Worm (Caenorhabditis elegans) whole organism, L4 larva: ENCODE data around the gene F47B8.14.

Experiments
- F10B5.3 ChIP-seq: sonication (generic microtip); optimal IDR thresholded peaks from 2 replicates; lab custom pipeline; 2016; ENCODE audit warnings: mild to moderate bottlenecking, missing genetic modification characterization, missing compliant biosample characterization
- F44E2.7 ChIP-seq: fragments of 200-800 bp; sonication (Bioruptor generic); IDR thresholded peaks from 2 replicates; pipeline ENCODE4 v2.1.2; 2022; ENCODE audit warnings: missing genetic modification characterization, missing compliant biosample characterization
- F49E8.2 ChIP-seq: sonication (generic microtip); optimal IDR thresholded peaks from 2 replicates; lab custom pipeline; 2016; ENCODE audit warnings: missing compliant biosample characterization, mild to moderate bottlenecking, missing genetic modification characterization, borderline replicate concordance
- Y48G9A.11 ChIP-seq: fragments of 200-800 bp; sonication (Bioruptor generic); IDR thresholded peaks from 2 replicates; pipeline ENCODE4 v1.3.6; 2022; ENCODE audit warnings: missing genetic modification reagents, missing genetic modification characterization, missing compliant biosample characterization
- Y75B8A.6 ChIP-seq: fragments of 200-800 bp; sonication (Bioruptor generic); IDR thresholded peaks from 2 replicates; pipeline ENCODE4 v1.3.6; 2022; ENCODE audit warnings: missing genetic modification reagents, missing genetic modification characterization, missing compliant biosample characterization
- aha-1 ChIP-seq: fragments of 150-350 bp; peaks from one replicate; lab custom pipeline; 2014; ENCODE audit warnings: missing biosample characterization, missing genetic modification characterization
- ama-1 ChIP-seq: fragments of 150-350 bp; optimal IDR thresholded peaks from 2 replicates; lab custom pipeline; 2014; ENCODE audit warnings: inconsistent platforms, mixed read lengths
- ceh-20 ChIP-seq: fragments of 200-800 bp; sonication (Bioruptor generic); IDR thresholded peaks from 2 replicates; pipeline ENCODE4 v1.3.6; 2022; ENCODE audit warnings: missing genetic modification reagents, missing genetic modification characterization, missing compliant biosample characterization
- ceh-44 ChIP-seq: fragments of 200-800 bp; sonication (Bioruptor generic); IDR thresholded peaks from 2 replicates; pipeline ENCODE4 v1.3.6; 2022; ENCODE audit warnings: missing genetic modification reagents, missing genetic modification characterization, missing compliant biosample characterization
- ceh-62 ChIP-seq: sonication (generic microtip); optimal IDR thresholded peaks from 2 replicates; lab custom pipeline; 2017; ENCODE audit warnings: missing biosample characterization, missing genetic modification characterization
- ces-1 ChIP-seq: fragments of 150-350 bp; sonication (generic microtip); optimal IDR thresholded peaks from 4 replicates; lab custom pipeline; 2014; ENCODE audit warnings: missing biosample characterization, missing genetic modification reagents, missing genetic modification characterization
- ctbp-1 ChIP-seq: fragments of 200-800 bp; sonication (Bioruptor generic); IDR thresholded peaks from 2 replicates; pipeline ENCODE4 v1.3.6; 2022; ENCODE audit warnings: missing genetic modification reagents, missing genetic modification characterization, missing compliant biosample characterization
- daf-12 ChIP-seq: fragments of 150-350 bp; optimal IDR thresholded peaks from 2 replicates; lab custom pipeline; 2014; ENCODE audit warnings: missing biosample characterization, missing genetic modification reagents, missing genetic modification characterization
- daf-8 ChIP-seq: fragments of 200-800 bp; sonication (Bioruptor generic); IDR thresholded peaks from 2 replicates; pipeline ENCODE4 v1.3.6; 2022; ENCODE audit warnings: missing genetic modification characterization, missing compliant biosample characterization
- dmd-6 ChIP-seq: fragments of 200-800 bp; sonication (Bioruptor generic); IDR thresholded peaks from 2 replicates; pipeline ENCODE4 v1.3.6; 2022; ENCODE audit warnings: missing genetic modification reagents, missing genetic modification characterization, missing compliant biosample characterization
- egl-43 ChIP-seq: fragments of 200-800 bp; sonication (Bioruptor generic); IDR thresholded peaks from 2 replicates; pipeline ENCODE4 v1.3.6; 2022; ENCODE audit warnings: missing genetic modification reagents, missing genetic modification characterization, missing compliant biosample characterization
- hlh-11 ChIP-seq: fragments of 200-800 bp; sonication (Bioruptor generic); optimal IDR thresholded peaks from 2 replicates; lab custom pipeline; 2018; ENCODE audit warnings: mild to moderate bottlenecking, missing genetic modification characterization, missing compliant biosample characterization
- hlh-30 ChIP-seq: sonication (generic microtip); optimal IDR thresholded peaks from 2 replicates; lab custom pipeline; 2017; ENCODE audit warnings: antibody characterized with exemption, mild to moderate bottlenecking, missing genetic modification characterization, missing compliant biosample characterization; ENCODE audit not compliant: insufficient read depth
- jun-1 ChIP-seq: fragments of 150-350 bp; optimal IDR thresholded peaks from 2 replicates; lab custom pipeline; 2014; ENCODE audit warnings: missing biosample characterization, missing genetic modification reagents, missing genetic modification characterization
- lim-7 ChIP-seq: fragments of 200-800 bp; sonication (Bioruptor generic); IDR thresholded peaks from 2 replicates; pipeline ENCODE4 v1.3.6; 2022; ENCODE audit warnings: missing genetic modification characterization, missing compliant biosample characterization
- lin-29 ChIP-seq: fragments of 200-800 bp; sonication (Bioruptor generic); IDR thresholded peaks from 2 replicates; pipeline ENCODE4 v1.3.6; 2022; ENCODE audit warnings: missing genetic modification reagents, missing genetic modification characterization, missing compliant biosample characterization
- lin-38 ChIP-seq: fragments of 200-800 bp; sonication (Bioruptor generic); IDR thresholded peaks from 2 replicates; pipeline ENCODE4 v1.3.6; 2022; ENCODE audit warnings: missing genetic modification reagents, missing genetic modification characterization, missing compliant biosample characterization
- lin-39 ChIP-seq: fragments of 150-350 bp; optimal IDR thresholded peaks from 2 replicates; lab custom pipeline; 2014; ENCODE audit warnings: missing biosample characterization, missing genetic modification reagents, missing genetic modification characterization
- madf-5 ChIP-seq, 2 experiments: fragments of 200-800 bp; sonication (Bioruptor generic); IDR thresholded peaks; 2 replicates each; pipeline ENCODE4 v1.3.6; 2022; ENCODE audit warnings: missing compliant biosample characterization in 2 of 2, missing genetic modification characterization in 2 of 2
- madf-9 ChIP-seq: fragments of 200-800 bp; sonication (Bioruptor generic); conservative IDR thresholded peaks from 2 replicates; pipeline ENCODE4 v1.3.6; 2022; ENCODE audit warnings: missing genetic modification reagents, missing genetic modification characterization, missing compliant biosample characterization
- nhr-28 ChIP-seq: fragments of 150-350 bp; optimal IDR thresholded peaks from 2 replicates; lab custom pipeline; 2014; ENCODE audit warnings: missing biosample characterization, missing genetic modification characterization
- nhr-48 ChIP-seq: sonication (generic microtip); optimal IDR thresholded peaks from 2 replicates; lab custom pipeline; 2016; ENCODE audit warnings: mild to moderate bottlenecking, missing genetic modification characterization, missing compliant biosample characterization
- nhr-76 ChIP-seq: fragments of 150-350 bp; optimal IDR thresholded peaks from 2 replicates; lab custom pipeline; 2014; ENCODE audit warnings: missing biosample characterization, missing genetic modification characterization
- php-3 ChIP-seq: fragments of 200-800 bp; sonication (Bioruptor generic); IDR thresholded peaks from 2 replicates; pipeline ENCODE4 v1.3.6; 2022; ENCODE audit warnings: missing genetic modification reagents, missing genetic modification characterization, missing compliant biosample characterization
- pqm-1 ChIP-seq: sonication (generic microtip); optimal IDR thresholded peaks from 2 replicates; lab custom pipeline; 2017; ENCODE audit warnings: missing biosample characterization, missing genetic modification characterization
- rbr-2 ChIP-seq: sonication (generic microtip); optimal IDR thresholded peaks from 2 replicates; lab custom pipeline; 2016; ENCODE audit warnings: missing genotype, missing genetic modification characterization, missing compliant biosample characterization
- saeg-2 ChIP-seq: fragments of 200-800 bp; sonication (Bioruptor generic); IDR thresholded peaks from 2 replicates; pipeline ENCODE4 v1.3.6; 2022; ENCODE audit warnings: missing genetic modification reagents, missing genetic modification characterization, missing compliant biosample characterization
- tag-97 ChIP-seq: fragments of 200-800 bp; sonication (Bioruptor generic); IDR thresholded peaks from 2 replicates; pipeline ENCODE4 v1.3.6; 2022; ENCODE audit warnings: missing genetic modification characterization, missing compliant biosample characterization
- tra-1 ChIP-seq: fragments of 200-800 bp; sonication (Bioruptor generic); IDR thresholded peaks from 2 replicates; pipeline ENCODE4 v1.3.6; 2022; ENCODE audit warnings: missing genetic modification reagents, missing genetic modification characterization, missing compliant biosample characterization
- zfp-2 ChIP-seq: sonication (generic microtip); optimal IDR thresholded peaks from 2 replicates; lab custom pipeline; 2016; ENCODE audit warnings: mild to moderate bottlenecking, missing genetic modification characterization, missing compliant biosample characterization
- ztf-7 ChIP-seq: fragments of 150-350 bp; optimal IDR thresholded peaks from 2 replicates; lab custom pipeline; 2014; ENCODE audit warnings: missing biosample characterization, missing genetic modification characterization

Gene F47B8.14

ce11 chrV:14277456-14277855 lies 42.9 kb upstream of the F47B8.14 start:
- TF ChIP-seq Y48G9A.11 (GFP tag; lab: Robert Waterston, UW) = 0 out of 2 replicates have a peak, but pooled peaks have one; percentile 6
- peak; percentile 54 for TF ChIP-seq aha-1
- TF ChIP-seq, all 104 proteins: peak for 2; not testable (repeated sequence) for 102

ce11 chrV:14279777-14280176 lies 40.6 kb upstream of the F47B8.14 start, which contains the start of gene srt-33:
Gene srt-33 (minus strand): TSS chrV:14279877.
- TF ChIP-seq dmd-6 (GFP tag; lab: Robert Waterston, UW) (no peak), ceh-20 (no peak), tag-97 (GFP tag; lab: Robert Waterston, UW) (no peak), Y75B8A.6 (GFP tag; lab: Robert Waterston, UW) (no peak), saeg-2 (no peak), lim-7 (GFP tag; lab: Robert Waterston, UW) (no peak), ctbp-1 (no peak)

DNA sequence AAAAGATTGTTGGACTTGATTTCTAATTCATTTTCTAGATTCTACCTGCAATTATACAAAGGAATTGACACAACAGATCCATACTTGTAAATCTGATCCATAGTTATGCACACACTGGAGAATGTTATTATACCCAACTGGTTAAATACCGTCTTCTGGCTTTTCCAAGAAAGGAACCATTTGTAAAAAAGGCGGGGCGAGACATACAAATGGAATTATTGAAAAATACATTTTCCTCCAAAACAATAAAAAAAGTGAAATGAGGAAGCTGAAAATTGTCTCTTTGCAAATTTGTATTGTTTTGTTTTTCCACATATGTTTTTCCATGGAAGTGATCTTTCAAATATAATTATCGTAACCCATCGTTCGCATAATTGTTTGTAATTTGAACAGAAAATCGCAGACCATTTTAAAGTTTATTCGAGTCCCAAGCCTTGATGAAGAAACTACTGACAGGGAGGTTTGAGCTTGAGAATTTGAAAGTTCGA lies 38.1 kb upstream of the F47B8.14 start, which contains the start of the genes srt-74 and F40G12.9:
TSS of gene srt-74 (minus strand) at position 101 of the 488 bp plus-strand sequence.
TSS of gene F40G12.9 (plus strand) at position 438 of the 488 bp plus-strand sequence.
- TF ChIP-seq F10B5.3 (tag; lab: Kevin White, UChicago) (no peak), lin-38 (GFP tag; lab: Robert Waterston, UW) (no peak), lin-39 (tag; lab: Kevin White, UChicago) (no peak), tra-1 (no peak), daf-12 (no peak), rbr-2 (no peak), egl-43 (GFP tag; lab: Robert Waterston, UW) (no peak), Y48G9A.11 (GFP tag; lab: Robert Waterston, UW) (no peak), ces-1 (no peak), hlh-11 (tag; lab: Kevin White, UChicago) (no peak), nhr-28 (tag; lab: Kevin White, UChicago) (no peak), php-3 (GFP tag; lab: Robert Waterston, UW) (no peak), dmd-6 (GFP tag; lab: Robert Waterston, UW) (no peak)

DNA sequence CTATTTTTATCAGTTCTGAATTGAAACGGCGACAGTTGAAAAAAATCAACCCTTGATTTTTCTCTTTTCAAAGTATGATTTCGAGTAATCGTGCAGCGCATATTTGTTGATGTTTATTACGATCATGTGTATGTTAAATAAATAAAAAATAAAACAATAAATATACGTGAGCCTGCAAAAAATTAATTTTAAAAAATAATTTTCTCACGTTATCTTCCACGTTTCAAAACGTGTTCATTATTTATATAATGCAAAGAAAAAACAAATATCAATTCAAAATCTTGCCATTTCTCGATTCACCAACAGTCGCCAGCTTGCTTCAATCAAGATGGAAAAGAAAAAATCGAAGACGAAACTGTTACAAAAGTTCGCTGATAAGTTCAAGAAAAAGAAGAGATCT lies 37.1 kb upstream of the F47B8.14 start, which contains the start of gene F40G12.10:
TSS of gene F40G12.10 (plus strand) at position 301 of the 400 bp plus-strand sequence.
- no peak for TF ChIP-seq lin-29 (GFP tag; lab: Robert Waterston, UW)
- TF ChIP-seq F49E8.2 = no peak
- TF ChIP-seq nhr-76 (tag; lab: Kevin White, UChicago) = no peak
- no peak for TF ChIP-seq ztf-7
- TF ChIP-seq ceh-62 = no peak
- no peak for TF ChIP-seq F44E2.7 (GFP tag; lab: Robert Waterston, UW)
- no peak for TF ChIP-seq ceh-20
- TF ChIP-seq daf-8 (GFP tag; lab: Robert Waterston, UW) = no peak

ce11 chrV:14285803-14286202 lies 34.5 kb upstream of the F47B8.14 start, which contains the start of gene F40G12.11:
Gene F40G12.11 (plus strand): TSS chrV:14286171.
- TF ChIP-seq ceh-44 (no peak), hlh-30 (tag; lab: Kevin White, UChicago) (no peak), jun-1 (tag; lab: Kevin White, UChicago) (no peak), madf-5 (GFP tag; IDR thresholded peaks at IDR 0.05; lab: Robert Waterston, UW) (no peak), nhr-48 (tag; lab: Kevin White, UChicago) (no peak), madf-9 (GFP tag; lab: Robert Waterston, UW) (no peak), pqm-1 (tag; lab: Kevin White, UChicago) (no peak), ama-1 (no peak), zfp-2 (tag; lab: Kevin White, UChicago) (no peak)
